Worm (Caenorhabditis elegans) whole organism, early embryonic: ENCODE measurements around the gene Y66D12A.24.

ENCODE experiments used
- B0310.2 ChIP-seq: sonication (generic microtip); optimal IDR thresholded peaks from 2 replicates; lab custom pipeline; 2016; ENCODE audit warnings: mild to moderate bottlenecking, missing genetic modification characterization, missing compliant biosample characterization
- F13C5.2 ChIP-seq: sonication (generic microtip); optimal IDR thresholded peaks from 2 replicates; lab custom pipeline; 2017; ENCODE audit warnings: mild to moderate bottlenecking, missing genetic modification characterization, inconsistent platforms, missing compliant biosample characterization
- aly-1 ChIP-seq: sonication (generic microtip); optimal IDR thresholded peaks from 2 replicates; lab custom pipeline; 2016; ENCODE audit warnings: missing genetic modification characterization, missing compliant biosample characterization
- ama-1 ChIP-seq: fragments of 150-350 bp; optimal IDR thresholded peaks from 2 replicates; lab custom pipeline; 2014
- ceh-13 ChIP-seq: fragments of 200-800 bp; sonication (Bioruptor generic); optimal IDR thresholded peaks from 2 replicates; lab custom pipeline; 2018; ENCODE audit warnings: mild to moderate bottlenecking, missing genetic modification characterization, missing compliant biosample characterization
- ceh-36 ChIP-seq: sonication (generic microtip); optimal IDR thresholded peaks from 2 replicates; lab custom pipeline; 2016; ENCODE audit warnings: missing genetic modification characterization, inconsistent platforms, missing compliant biosample characterization
- ets-7 ChIP-seq: sonication (generic microtip); optimal IDR thresholded peaks from 2 replicates; lab custom pipeline; 2016; ENCODE audit warnings: missing genotype, missing genetic modification characterization, missing compliant biosample characterization
- flt-1 ChIP-seq: fragments of 200-800 bp; sonication (Bioruptor generic); IDR thresholded peaks from 2 replicates; pipeline ENCODE4 v1.3.6; 2022; ENCODE audit warnings: missing genetic modification characterization, missing compliant biosample characterization
- hmbx-1 ChIP-seq: sonication (generic microtip); optimal IDR thresholded peaks from 2 replicates; lab custom pipeline; 2016; ENCODE audit warnings: mild to moderate bottlenecking, missing genetic modification characterization, missing compliant biosample characterization
- hmg-4 ChIP-seq: fragments of 200-800 bp; sonication (Bioruptor generic); optimal IDR thresholded peaks from 2 replicates; lab custom pipeline; 2018; ENCODE audit warnings: mild to moderate bottlenecking, missing genetic modification characterization, missing compliant biosample characterization
- hnd-1 ChIP-seq: sonication (generic microtip); optimal IDR thresholded peaks from 2 replicates; lab custom pipeline; 2016; ENCODE audit warnings: missing genetic modification characterization, missing compliant biosample characterization
- pes-1 ChIP-seq: fragments of 200-800 bp; sonication (Bioruptor generic); IDR thresholded peaks from 2 replicates; pipeline ENCODE4 v1.3.6; 2022; ENCODE audit warnings: missing genetic modification reagents, missing genetic modification characterization, missing compliant biosample characterization
- scrt-1 ChIP-seq: fragments of 200-800 bp; sonication (Bioruptor generic); IDR thresholded peaks from 2 replicates; pipeline ENCODE4 v1.3.6; 2022; ENCODE audit warnings: missing genetic modification characterization, missing compliant biosample characterization
- sea-1 ChIP-seq: fragments of 200-800 bp; sonication (Bioruptor generic); conservative IDR thresholded peaks from 2 replicates; pipeline ENCODE4 v1.3.6; 2022; ENCODE audit warnings: missing genetic modification characterization, missing compliant biosample characterization
- tbx-11 ChIP-seq: fragments of 200-800 bp; sonication (Bioruptor generic); IDR thresholded peaks from 2 replicates; pipeline ENCODE4 v1.3.6; 2022; ENCODE audit warnings: missing genetic modification characterization, missing compliant biosample characterization
- tbx-37 ChIP-seq: fragments of 200-800 bp; sonication (Bioruptor generic); conservative IDR thresholded peaks from 2 replicates; pipeline ENCODE4 v1.3.6; 2022; ENCODE audit warnings: missing genetic modification reagents, missing genetic modification characterization, missing compliant biosample characterization
- tra-4 ChIP-seq: sonication (generic microtip); optimal IDR thresholded peaks from 2 replicates; lab custom pipeline; 2017; ENCODE audit warnings: missing genetic modification characterization, missing compliant biosample characterization

Y66D12A.24 gene

ce11 chrIII:11505621-11506020 is 9.0 kb downstream of the Y66D12A.24 start:
- 0 out of 2 replicates have a peak, but pooled peaks have one; percentile 7 for TF ChIP-seq scrt-1
- TF ChIP-seq tbx-37 (GFP tag; lab: Robert Waterston, UW), result no peak

- TF ChIP-seq B0310.2, result no peak
- TF ChIP-seq ama-1, result no peak
- TF ChIP-seq F13C5.2, result no peak
- TF ChIP-seq hmg-4 (GFP tag; lab: Kevin White, UChicago), result no peak
- TF ChIP-seq flt-1 (GFP tag; lab: Robert Waterston, UW), result no peak
- no peak for TF ChIP-seq hnd-1
- no peak for TF ChIP-seq hmbx-1 (tag; lab: Kevin White, UChicago)
- TF ChIP-seq pes-1 (GFP tag; lab: Robert Waterston, UW), result 0 out of 2 replicates have a peak, but pooled peaks have one; percentile 34
Observed at ce11 chrIII:11508816-11509215, 12.2 kb downstream of the Y66D12A.24 start, which contains the start of gene Y66D12A.19. Y66D12A.19 (plus strand) TSS chrIII:11509081.

- TF ChIP-seq pes-1 (GFP tag; lab: Robert Waterston, UW), result no peak
- TF ChIP-seq hmg-4 (GFP tag; lab: Kevin White, UChicago), result no peak
- TF ChIP-seq tra-4 (tag; lab: Kevin White, UChicago), result no peak
- TF ChIP-seq ceh-13 (GFP tag; lab: Kevin White, UChicago), result no peak
- TF ChIP-seq ceh-36 (tag; lab: Kevin White, UChicago), result no peak
- no peak for TF ChIP-seq B0310.2
- TF ChIP-seq hnd-1, result no peak
- TF ChIP-seq hmbx-1 (tag; lab: Kevin White, UChicago), result no peak
- no peak for TF ChIP-seq tbx-37 (GFP tag; lab: Robert Waterston, UW)
- no peak for TF ChIP-seq ets-7
- TF ChIP-seq aly-1, result no peak
- TF ChIP-seq tbx-11 (GFP tag; lab: Robert Waterston, UW), result no peak
- no peak for TF ChIP-seq F13C5.2
Observed at ce11 chrIII:11510120-11510519, 13.5 kb downstream of the Y66D12A.24 start.

DNA sequence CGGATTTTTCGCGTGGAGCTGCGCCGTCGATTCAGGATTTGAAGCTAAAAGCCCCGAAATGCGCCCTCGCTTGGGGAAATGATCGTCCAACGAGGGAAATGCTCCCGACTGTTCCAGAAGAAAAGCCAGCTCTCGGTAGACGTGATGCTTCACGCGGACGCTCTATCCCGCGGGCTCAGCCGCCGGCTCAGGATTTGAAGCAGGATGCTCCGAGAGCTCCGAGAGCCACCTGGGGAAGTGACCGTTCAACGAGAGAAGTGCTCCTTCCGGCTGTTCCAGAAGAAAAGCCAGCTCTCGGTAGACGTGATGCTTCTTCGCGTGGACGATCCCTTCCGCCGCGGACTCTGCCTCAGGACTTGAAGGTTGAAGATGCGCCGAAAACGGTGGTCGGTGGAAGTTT is 14.2 kb downstream of the Y66D12A.24 start:
- TF ChIP-seq F13C5.2 (no peak), tbx-37 (GFP tag; lab: Robert Waterston, UW) (no peak), ceh-36 (tag; lab: Kevin White, UChicago) (no peak), aly-1 (no peak), tbx-11 (GFP tag; lab: Robert Waterston, UW) (no peak), hnd-1 (no peak), ceh-13 (GFP tag; lab: Kevin White, UChicago) (no peak), ama-1 (no peak), ets-7 (no peak), hmbx-1 (tag; lab: Kevin White, UChicago) (no peak), hmg-4 (GFP tag; lab: Kevin White, UChicago) (no peak), sea-1 (GFP tag; lab: Robert Waterston, UW) (no peak), B0310.2 (no peak), scrt-1 (no peak)

ce11 chrIII:11523504-11524025 is 26.9 kb downstream of the Y66D12A.24 start, which contains the start of the genes Y66D12A.16 and such-1:
Y66D12A.16 (plus strand) TSS chrIII:11523554.
such-1 (minus strand) TSS chrIII:11523759.
- TF ChIP-seq ama-1 (no peak), pes-1 (GFP tag; lab: Robert Waterston, UW) (no peak), hmbx-1 (tag; lab: Kevin White, UChicago) (no peak), aly-1 (no peak), tbx-37 (GFP tag; lab: Robert Waterston, UW) (no peak), ceh-13 (GFP tag; lab: Kevin White, UChicago) (no peak), hmg-4 (GFP tag; lab: Kevin White, UChicago) (no peak)

- TF ChIP-seq ceh-13 (GFP tag; lab: Kevin White, UChicago), result no peak
- no peak for TF ChIP-seq tbx-37 (GFP tag; lab: Robert Waterston, UW)
- TF ChIP-seq hmg-4 (GFP tag; lab: Kevin White, UChicago), result no peak
- TF ChIP-seq hnd-1, result no peak
- TF ChIP-seq flt-1 (GFP tag; lab: Robert Waterston, UW), result no peak
Observed at ce11 chrIII:11524073-11524472, 27.4 kb downstream of the Y66D12A.24 start.

- TF ChIP-seq ceh-36 (tag; lab: Kevin White, UChicago), result no peak
- TF ChIP-seq ceh-13 (GFP tag; lab: Kevin White, UChicago), result no peak
- TF ChIP-seq hnd-1, result no peak
- no peak for TF ChIP-seq B0310.2
- TF ChIP-seq pes-1 (GFP tag; lab: Robert Waterston, UW), result no peak
- TF ChIP-seq ama-1, result no peak
- no peak for TF ChIP-seq tbx-37 (GFP tag; lab: Robert Waterston, UW)
- TF ChIP-seq sea-1 (GFP tag; lab: Robert Waterston, UW), result no peak
- TF ChIP-seq hmg-4 (GFP tag; lab: Kevin White, UChicago), result no peak
- TF ChIP-seq flt-1 (GFP tag; lab: Robert Waterston, UW), result no peak
- TF ChIP-seq hmbx-1 (tag; lab: Kevin White, UChicago), result no peak
- no peak for TF ChIP-seq aly-1
Observed at ce11 chrIII:11526396-11526795, 29.7 kb downstream of the Y66D12A.24 start, which contains the start of gene xpb-1. xpb-1 (plus strand) TSS chrIII:11526657.

DNA sequence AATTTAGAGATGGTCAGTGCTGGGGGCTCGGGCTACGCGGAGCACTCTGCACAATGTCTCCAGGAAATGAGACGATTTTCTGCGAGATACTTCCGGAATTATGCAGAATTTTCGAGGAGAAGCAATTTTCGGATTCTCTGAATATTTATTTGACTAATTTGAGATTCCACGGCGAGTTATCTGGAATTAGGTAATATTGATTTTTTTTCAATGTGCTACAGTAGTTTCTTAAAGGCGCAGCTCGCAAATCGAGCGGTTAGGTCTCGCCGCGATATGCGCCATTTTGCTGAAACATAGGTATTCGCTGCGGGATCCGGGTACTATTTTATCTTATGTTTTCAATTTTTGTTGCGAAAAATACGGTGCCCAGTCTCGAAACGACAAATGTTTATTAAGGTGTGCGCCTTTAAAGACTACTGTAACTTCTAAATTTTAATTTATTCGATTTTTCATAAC is 38.0 kb downstream of the Y66D12A.24 start, which contains the start of gene nrps-1:
Gene nrps-1 (plus strand): TSS at position 51 of the 456 bp plus-strand sequence.
- no peak for TF ChIP-seq hnd-1
- no peak for TF ChIP-seq ets-7
- TF ChIP-seq pes-1 (GFP tag; lab: Robert Waterston, UW), result no peak
- TF ChIP-seq ceh-36 (tag; lab: Kevin White, UChicago), result no peak
